Fruit fly (Drosophila melanogaster) whole organism: Measurements from ENCODE around the gene Saysd1.

Experiments
- EcR ChIP-seq, 2 experiments: fragments of >200 bp; optimal IDR thresholded peaks; 2 replicates each; lab custom pipeline; 2017; ENCODE audit warnings: missing biosample characterization in 2 of 2, missing genetic modification characterization in 2 of 2, missing genetic modification reagents in 2 of 2
- pan ChIP-seq: fragments of >200 bp; optimal IDR thresholded peaks from 2 replicates; lab custom pipeline; 2017
- usp ChIP-seq: fragments of >200 bp; optimal IDR thresholded peaks from 2 replicates; lab custom pipeline; 2017; ENCODE audit warnings: missing biosample characterization, missing genetic modification characterization, mixed read lengths

dm6 chr3R:25209207-25209606 is 5.8 kb downstream of the Saysd1 start:
- TF ChIP-seq usp (GFP tag; lab: Kevin White, UChicago) (no peak), pan (lab: Kevin White, UChicago) (no peak), EcR (GFP tag; optimal IDR thresholded peaks at IDR 0.05; lab: Kevin White, UChicago) (no peak)
